Worm (Caenorhabditis elegans) whole organism, midembryonic: ENCODE results near the gene degl-1.

Experiments used
- T22C8.4 ChIP-seq: fragments of 200-800 bp; sonication (Bioruptor generic); IDR thresholded peaks from 2 replicates; pipeline ENCODE4 v1.3.6; 2022; ENCODE audit warnings: missing genetic modification characterization, missing compliant biosample characterization
- cog-1 ChIP-seq: sonication (generic microtip); optimal IDR thresholded peaks from 2 replicates; lab custom pipeline; 2016; ENCODE audit warnings: missing genetic modification characterization, missing compliant biosample characterization
- flt-1 ChIP-seq: fragments of 200-800 bp; sonication (Bioruptor generic); IDR thresholded peaks from 2 replicates; pipeline ENCODE4 v1.3.6; 2022; ENCODE audit warnings: missing genetic modification characterization, missing compliant biosample characterization
- klf-2 ChIP-seq: fragments of 200-800 bp; sonication (Bioruptor generic); conservative IDR thresholded peaks from 2 replicates; pipeline ENCODE4 v1.3.6; 2022; ENCODE audit warnings: missing genetic modification reagents, missing genetic modification characterization, missing compliant biosample characterization
- med-1 ChIP-seq: sonication (generic microtip); optimal IDR thresholded peaks from 2 replicates; lab custom pipeline; 2017; ENCODE audit warnings: missing genetic modification characterization, mild to moderate bottlenecking, missing compliant biosample characterization, antibody characterized with exemption, missing genetic modification reagents; ENCODE audit not compliant: insufficient read depth
- ref-1 ChIP-seq: fragments of 200-800 bp; sonication (Bioruptor generic); conservative IDR thresholded peaks from 2 replicates; pipeline ENCODE4 v1.3.6; 2022; ENCODE audit warnings: missing genetic modification reagents, missing genetic modification characterization, missing compliant biosample characterization
- tab-1 ChIP-seq: fragments of 200-800 bp; sonication (Bioruptor generic); IDR thresholded peaks from 2 replicates; pipeline ENCODE4 v1.3.6; 2022; ENCODE audit warnings: missing genetic modification characterization, missing compliant biosample characterization
- ztf-23 ChIP-seq: fragments of 200-800 bp; sonication (Bioruptor generic); IDR thresholded peaks from 2 replicates; pipeline ENCODE4 v1.3.6; 2022; ENCODE audit warnings: missing genetic modification reagents, missing genetic modification characterization, missing compliant biosample characterization
- ztf-29 ChIP-seq: fragments of 200-800 bp; sonication (Bioruptor generic); IDR thresholded peaks from 2 replicates; pipeline ENCODE4 v1.3.6; 2022; ENCODE audit warnings: missing genetic modification reagents, missing genetic modification characterization, missing compliant biosample characterization

degl-1 gene

ce11 chrIV:14773280-14774071 is 2.3 kb upstream of the degl-1 start, which contains the start of gene Y57G11C.36:
Gene Y57G11C.36 (minus strand): TSS chrIV:14773781.
- 0 out of 2 replicates have a peak, but pooled peaks have one; percentile 18 for TF ChIP-seq tab-1 (GFP tag; lab: Robert Waterston, UW)
- TF ChIP-seq klf-2 (GFP tag; lab: Robert Waterston, UW): no peak

- TF ChIP-seq med-1 (GFP tag; lab: Kevin White, UChicago) (no peak), T22C8.4 (GFP tag; lab: Robert Waterston, UW) (no peak), tab-1 (GFP tag; lab: Robert Waterston, UW) (no peak), klf-2 (GFP tag; lab: Robert Waterston, UW) (no peak), ztf-29 (no peak), flt-1 (GFP tag; lab: Robert Waterston, UW) (no peak), ref-1 (GFP tag; lab: Robert Waterston, UW) (no peak), cog-1 (tag; lab: Kevin White, UChicago) (no peak), ztf-23 (GFP tag; lab: Robert Waterston, UW) (no peak)
Measured at ce11 chrIV:14770663-14771062, 562 bp downstream of the degl-1 start.

ce11 chrIV:14769218-14769835 is 1.9 kb downstream of the degl-1 start, which contains the start of gene Y57G11C.43:
Gene Y57G11C.43 (plus strand): TSS chrIV:14769441.
- TF ChIP-seq cog-1 (tag; lab: Kevin White, UChicago) (no peak), tab-1 (GFP tag; lab: Robert Waterston, UW) (no peak), med-1 (GFP tag; lab: Kevin White, UChicago) (no peak), ztf-23 (GFP tag; lab: Robert Waterston, UW) (no peak), klf-2 (GFP tag; lab: Robert Waterston, UW) (no peak), T22C8.4 (GFP tag; lab: Robert Waterston, UW) (no peak), ref-1 (GFP tag; lab: Robert Waterston, UW) (no peak), ztf-29 (no peak), flt-1 (GFP tag; lab: Robert Waterston, UW) (no peak)

- TF ChIP-seq klf-2 (GFP tag; lab: Robert Waterston, UW) (no peak), ztf-29 (no peak), cog-1 (tag; lab: Kevin White, UChicago) (peak; percentile 73), med-1 (GFP tag; lab: Kevin White, UChicago) (no peak), ztf-23 (GFP tag; lab: Robert Waterston, UW) (no peak), tab-1 (GFP tag; lab: Robert Waterston, UW) (no peak), flt-1 (GFP tag; lab: Robert Waterston, UW) (no peak)
Measured at ce11 chrIV:14767693-14768251, 3.5 kb downstream of the degl-1 start, which contains the start of the genes mrps-7 and Y57G11C.3. Gene mrps-7 (minus strand): TSS chrIV:14767730. Gene Y57G11C.3 (plus strand): TSS chrIV:14768201.

- TF ChIP-seq klf-2 (GFP tag; lab: Robert Waterston, UW): no peak
- no peak for TF ChIP-seq ref-1 (GFP tag; lab: Robert Waterston, UW)
- no peak for TF ChIP-seq T22C8.4 (GFP tag; lab: Robert Waterston, UW)
- no peak for TF ChIP-seq flt-1 (GFP tag; lab: Robert Waterston, UW)
- no peak for TF ChIP-seq med-1 (GFP tag; lab: Kevin White, UChicago)
- no peak for TF ChIP-seq cog-1 (tag; lab: Kevin White, UChicago)
- TF ChIP-seq tab-1 (GFP tag; lab: Robert Waterston, UW): no peak
- no peak for TF ChIP-seq ztf-23 (GFP tag; lab: Robert Waterston, UW)
- no peak for TF ChIP-seq ztf-29
Measured at ce11 chrIV:14766382-14766781, 4.8 kb downstream of the degl-1 start, which contains the start of gene vti-1. Gene vti-1 (minus strand): TSS chrIV:14766665.

- TF ChIP-seq cog-1 (tag; lab: Kevin White, UChicago) (no peak), ztf-29 (no peak), ref-1 (GFP tag; lab: Robert Waterston, UW) (no peak), klf-2 (GFP tag; lab: Robert Waterston, UW) (no peak)
Measured at ce11 chrIV:14765336-14765735, 5.9 kb downstream of the degl-1 start, which contains the start of gene Y57G11C.5. Gene Y57G11C.5 (minus strand): TSS chrIV:14765436.

ce11 chrIV:14764719-14765173 is 6.5 kb downstream of the degl-1 start:
- TF ChIP-seq ztf-29 (no peak), klf-2 (GFP tag; lab: Robert Waterston, UW) (no peak), flt-1 (GFP tag; lab: Robert Waterston, UW) (no peak), med-1 (GFP tag; lab: Kevin White, UChicago) (no peak), ztf-23 (GFP tag; lab: Robert Waterston, UW) (no peak), T22C8.4 (GFP tag; lab: Robert Waterston, UW) (no peak), ref-1 (GFP tag; lab: Robert Waterston, UW) (no peak), cog-1 (tag; lab: Kevin White, UChicago) (no peak), tab-1 (GFP tag; lab: Robert Waterston, UW) (no peak)

ce11 chrIV:14763938-14764718 is 7.1 kb downstream of the degl-1 start:
- TF ChIP-seq ztf-29 (no peak), cog-1 (tag; lab: Kevin White, UChicago) (no peak), ref-1 (GFP tag; lab: Robert Waterston, UW) (no peak), flt-1 (GFP tag; lab: Robert Waterston, UW) (no peak), T22C8.4 (GFP tag; lab: Robert Waterston, UW) (no peak), ztf-23 (GFP tag; lab: Robert Waterston, UW) (no peak), med-1 (GFP tag; lab: Kevin White, UChicago) (no peak), tab-1 (GFP tag; lab: Robert Waterston, UW) (no peak), klf-2 (GFP tag; lab: Robert Waterston, UW) (no peak)
